Worm (Caenorhabditis elegans): Measurements from ENCODE around the gene rcq-5.

DNA sequence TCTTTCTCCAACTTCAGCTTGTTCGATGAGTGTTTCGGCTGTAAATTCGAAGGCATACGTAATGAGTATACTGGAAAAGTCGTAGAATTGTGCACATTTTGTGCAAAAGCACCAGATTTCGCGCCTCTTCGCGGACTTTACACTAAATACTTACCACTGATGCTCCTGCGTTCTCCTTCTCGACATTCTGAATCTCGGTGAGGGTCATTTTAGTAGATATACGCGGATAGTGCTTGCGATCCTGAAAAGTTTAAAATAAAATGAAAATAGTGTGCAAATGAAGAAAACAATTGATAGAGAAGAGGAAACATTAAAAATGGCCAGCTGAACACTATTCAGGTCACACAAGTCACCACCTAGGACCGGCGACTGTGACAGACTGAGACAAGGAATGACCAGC lies 36.9 kb upstream of the rcq-5 start, which contains the start of gene rnr-2:
- TF ChIP-seq pha-4 (tag; optimal IDR thresholded peaks at IDR 0.05): no peak
- no peak for TF ChIP-seq elt-1 (tag; optimal IDR thresholded peaks at IDR 0.05; ENCODE audit: borderline replicate concordance, insufficient read depth)
- no peak for TF ChIP-seq sptf-1 (tag; optimal IDR thresholded peaks at IDR 0.05)
- no peak for TF ChIP-seq mep-1 (tag; optimal IDR thresholded peaks at IDR 0.05)
- TF ChIP-seq nhr-237 (tag; optimal IDR thresholded peaks at IDR 0.05): no peak
- TF ChIP-seq nhr-12 (tag; optimal IDR thresholded peaks at IDR 0.05): no peak
- TF ChIP-seq nhr-28 (tag; optimal IDR thresholded peaks at IDR 0.05): no peak
- no peak for TF ChIP-seq lsy-2 (tag; optimal IDR thresholded peaks at IDR 0.05)
- no peak for TF ChIP-seq lin-13 (tag; optimal IDR thresholded peaks at IDR 0.05)
- no peak for TF ChIP-seq unc-62 (GFP tag; optimal IDR thresholded peaks at IDR 0.05)
- no peak for TF ChIP-seq elt-3 (tag; optimal IDR thresholded peaks at IDR 0.05)
- TF ChIP-seq unc-39 (tag; optimal IDR thresholded peaks at IDR 0.05): no peak

Data from whole organism, mixed stage, embryonic.